Fruit fly (Drosophila melanogaster): ENCODE results near the gene SecS.

The SecS gene

dm6 chr3R:5601044-5601523 is at the start of gene SecS, which contains the start of gene kra:
SecS (plus strand) TSS chr3R:5601433.
kra (minus strand) TSS chr3R:5601136.
- TF ChIP-seq CTCF (optimal IDR thresholded peaks at IDR 0.05) (peak; percentile 23 to 48), CG8478 (optimal IDR thresholded peaks at IDR 0.05) (no peak)

DNA sequence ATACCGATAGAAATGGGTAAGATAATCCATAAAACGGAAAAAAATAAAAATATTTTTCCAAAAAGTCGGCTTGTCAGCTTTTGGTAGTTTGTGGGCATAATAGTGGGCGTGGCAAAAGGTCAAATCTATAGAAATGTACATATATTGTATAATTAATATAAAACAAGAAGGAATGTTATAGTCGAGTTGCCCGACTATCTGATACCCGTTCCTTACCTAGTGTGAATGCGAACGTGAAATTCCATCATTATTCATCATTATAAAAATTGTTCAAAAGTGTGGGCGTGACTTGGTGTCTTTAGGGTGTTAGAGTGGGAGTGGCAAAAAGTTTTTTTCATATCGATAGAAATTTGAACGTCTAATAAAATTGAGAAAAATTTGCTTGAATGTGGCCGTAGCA is 49.6 kb upstream of the SecS start:
- TF ChIP-seq CG8478 (optimal IDR thresholded peaks at IDR 0.05) (no peak), CTCF (optimal IDR thresholded peaks at IDR 0.05) (no peak)

DNA sequence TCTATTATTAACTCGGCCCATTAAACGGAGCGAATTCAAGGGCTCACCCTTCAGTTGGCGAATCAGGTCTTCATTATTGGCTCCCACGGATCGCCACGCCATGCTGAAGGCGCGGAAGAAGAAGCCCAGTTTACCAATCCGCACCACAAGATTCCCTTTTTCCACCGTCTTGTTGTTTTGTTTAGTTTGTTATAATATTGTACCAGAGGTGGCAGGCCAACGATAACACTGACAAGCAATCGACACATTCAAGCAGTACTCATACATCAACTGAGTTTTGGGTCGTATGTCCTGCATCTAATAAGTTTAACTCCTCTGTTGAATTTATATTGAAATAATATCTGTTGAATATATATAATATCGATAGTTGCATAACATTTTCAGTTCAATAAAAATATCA is 47.2 kb upstream of the SecS start, which contains the start of gene Pcmt:
TSS of gene Pcmt (minus strand) at position 235 of the 400 bp plus-strand sequence.
- TF ChIP-seq CG8478 (optimal IDR thresholded peaks at IDR 0.05) (no peak), CTCF (optimal IDR thresholded peaks at IDR 0.05) (no peak)

dm6 chr3R:5554852-5555251 is 46.4 kb upstream of the SecS start, which contains the start of gene Snm1:
Snm1 (plus strand) TSS chr3R:5555084.
- TF ChIP-seq CG8478 (optimal IDR thresholded peaks at IDR 0.05), result no peak
- TF ChIP-seq CTCF (optimal IDR thresholded peaks at IDR 0.05), result no peak

DNA sequence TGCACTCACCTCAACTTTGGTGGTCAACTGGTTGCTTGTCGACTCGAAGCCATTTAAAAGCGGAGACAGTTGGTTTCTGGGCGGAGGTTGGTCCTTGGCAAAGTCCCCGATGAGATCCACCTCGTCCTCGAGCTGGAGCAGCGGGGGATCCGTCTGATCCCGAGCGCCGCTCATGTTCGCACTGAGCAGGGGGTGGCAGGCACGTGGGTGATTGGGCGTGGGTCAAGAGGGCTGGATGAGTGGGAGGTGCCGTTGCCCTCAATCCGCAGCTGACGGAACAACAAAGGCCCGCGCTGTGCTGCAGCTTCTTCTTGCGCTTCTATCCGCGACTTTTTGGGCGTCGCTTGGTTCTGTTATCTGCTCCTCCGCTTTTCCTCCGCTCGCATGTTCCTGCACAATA is 38.3 kb upstream of the SecS start:
- TF ChIP-seq CG8478 (optimal IDR thresholded peaks at IDR 0.05) (no peak), CTCF (optimal IDR thresholded peaks at IDR 0.05) (no peak)

DNA sequence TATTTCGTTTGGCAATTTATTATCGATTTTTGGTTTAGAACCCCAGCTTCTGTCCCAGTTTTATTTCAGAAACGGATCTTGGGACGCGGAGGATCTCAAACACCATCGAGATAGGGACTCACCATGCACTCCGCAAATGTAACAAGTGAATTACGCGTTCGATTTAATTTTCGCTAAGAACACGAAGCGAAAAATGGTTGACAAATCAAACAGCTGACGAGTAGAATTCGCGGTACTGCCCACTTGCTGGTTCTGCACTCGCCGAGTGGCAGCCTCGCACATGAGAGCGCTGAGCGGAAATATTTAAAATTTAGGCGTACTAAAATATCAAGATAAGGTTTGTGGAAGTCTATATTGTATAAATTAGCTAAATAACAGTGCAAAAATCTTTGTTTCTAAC is 37.8 kb upstream of the SecS start, which contains the start of gene Pi4KIIalpha:
TSS of gene Pi4KIIalpha (minus strand) at position 233 of the 400 bp plus-strand sequence.
- TF ChIP-seq CG8478 (optimal IDR thresholded peaks at IDR 0.05) (no peak), CTCF (optimal IDR thresholded peaks at IDR 0.05) (peak in 1 of 2 experiments; percentile 9)

- TF ChIP-seq CG8478 (optimal IDR thresholded peaks at IDR 0.05) (no peak), CTCF (optimal IDR thresholded peaks at IDR 0.05) (peak in 1 of 2 experiments; percentile 9)
Observed at dm6 chr3R:5564775-5565190, 36.5 kb upstream of the SecS start, which contains the start of the genes CG14671 and CG12746. CG14671 (minus strand) TSS chr3R:5564815. CG12746 (plus strand) TSS chr3R:5564865.

DNA sequence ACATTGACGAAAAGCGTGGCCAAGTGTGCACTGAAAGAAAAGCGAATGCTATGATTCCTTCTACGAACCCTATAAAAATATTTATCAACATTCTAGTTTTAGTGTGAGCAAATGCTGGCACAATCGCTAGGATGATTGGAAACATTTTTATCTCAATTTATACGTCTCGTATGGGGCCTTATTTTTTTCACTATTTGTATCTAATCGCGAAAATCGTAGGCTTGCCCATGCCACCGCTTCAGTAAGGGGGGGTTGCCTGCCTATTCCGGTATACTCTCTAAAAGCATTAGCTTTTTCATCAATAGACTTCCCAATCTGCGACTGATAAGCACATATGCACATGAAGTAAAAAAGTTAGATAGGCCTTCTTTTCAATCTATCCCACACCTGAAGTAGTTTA is 35.6 kb upstream of the SecS start:
- TF ChIP-seq CG8478 (optimal IDR thresholded peaks at IDR 0.05) (no peak), CTCF (optimal IDR thresholded peaks at IDR 0.05) (no peak)

dm6 chr3R:5568590-5568989 is 32.6 kb upstream of the SecS start, which contains the start of the genes CG2931 and Rheb:
CG2931 (minus strand) TSS chr3R:5568615.
Rheb (plus strand) TSS chr3R:5568921.
- TF ChIP-seq CG8478 (optimal IDR thresholded peaks at IDR 0.05) (no peak), CTCF (optimal IDR thresholded peaks at IDR 0.05) (no peak)

DNA sequence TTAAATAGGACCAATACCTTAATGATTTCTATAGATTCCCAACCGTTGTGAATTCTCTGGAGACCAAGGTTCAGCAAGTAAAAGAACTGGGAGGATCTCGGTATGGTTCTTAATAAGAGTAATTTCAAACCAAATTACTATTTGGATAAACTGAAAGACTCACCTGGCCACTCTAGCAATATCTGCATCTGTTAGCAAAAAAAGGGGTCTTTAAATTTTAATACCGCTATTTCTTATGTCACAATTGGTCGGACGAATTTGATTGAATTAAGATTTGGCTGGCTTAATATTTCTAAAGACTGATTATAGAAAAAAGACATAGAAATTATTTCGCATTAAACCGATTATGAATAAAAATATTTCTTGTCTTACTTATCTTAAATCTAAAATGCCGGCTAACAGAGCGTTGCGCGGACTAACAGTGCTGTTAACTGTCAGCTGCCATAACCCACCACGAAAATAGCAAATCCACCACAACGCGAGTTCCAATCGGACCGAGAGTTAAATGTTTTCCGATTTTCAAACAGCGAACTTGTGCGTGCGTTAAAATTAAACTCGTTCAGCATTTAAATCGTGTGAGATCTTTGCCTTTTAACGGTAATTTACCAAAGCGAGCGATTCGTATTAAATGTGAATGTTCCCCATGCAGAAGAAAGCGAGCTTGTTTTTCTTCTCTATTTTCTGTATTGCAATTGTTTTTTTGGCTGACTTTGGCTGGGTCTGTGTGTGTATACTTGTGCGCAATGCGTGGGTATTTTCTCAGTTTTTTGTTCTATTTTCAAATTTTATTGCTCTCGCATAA is 30.4 kb upstream of the SecS start, which contains the start of gene CRMP:
TSS of gene CRMP (plus strand) at position 474 of the 802 bp plus-strand sequence.
- no peak for TF ChIP-seq CG8478 (optimal IDR thresholded peaks at IDR 0.05)
- TF ChIP-seq CTCF (optimal IDR thresholded peaks at IDR 0.05), result no peak

DNA sequence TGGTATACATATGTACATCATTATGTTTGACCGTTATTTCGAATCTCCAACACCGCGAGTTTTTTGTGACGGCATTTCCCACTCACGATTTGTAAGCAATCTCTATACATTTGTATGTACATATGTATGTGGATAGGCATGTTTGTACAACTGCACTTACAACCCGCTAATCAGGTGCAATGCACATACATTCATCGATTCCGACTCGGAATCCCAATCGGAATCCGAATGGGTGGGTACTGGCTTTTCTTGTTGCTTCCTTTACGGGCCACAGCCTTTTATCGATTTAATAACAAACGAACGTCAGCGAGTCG is 29.8 kb upstream of the SecS start:
- TF ChIP-seq CG8478 (optimal IDR thresholded peaks at IDR 0.05), result no peak
- no peak for TF ChIP-seq CTCF (optimal IDR thresholded peaks at IDR 0.05)

dm6 chr3R:5571756-5572155 is 29.5 kb upstream of the SecS start:
- TF ChIP-seq CTCF (optimal IDR thresholded peaks at IDR 0.05), result no peak

- no peak for TF ChIP-seq CTCF (optimal IDR thresholded peaks at IDR 0.05)
Observed at dm6 chr3R:5572900-5573665, 28.1 kb upstream of the SecS start.

DNA sequence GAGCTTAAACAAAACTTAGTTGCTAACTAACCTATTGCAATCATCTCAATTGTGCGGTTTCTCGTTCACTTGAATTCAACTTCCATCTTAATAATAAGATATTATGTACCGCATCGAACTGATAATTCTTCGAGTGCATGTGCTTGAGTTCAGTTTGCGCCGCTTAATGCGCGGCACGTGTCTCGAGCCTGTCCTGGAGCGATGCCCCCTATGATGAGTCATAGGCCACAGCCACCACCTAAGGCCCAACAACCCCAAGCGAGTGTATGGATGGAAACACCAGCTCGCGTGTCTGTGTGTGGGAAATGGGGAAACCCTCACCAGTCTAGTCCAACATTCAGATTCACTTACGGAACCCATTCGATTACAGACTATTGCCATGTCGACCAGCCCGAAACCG is 27.4 kb upstream of the SecS start:
- TF ChIP-seq CTCF (optimal IDR thresholded peaks at IDR 0.05), result no peak
- TF ChIP-seq CG8478 (optimal IDR thresholded peaks at IDR 0.05), result no peak

DNA sequence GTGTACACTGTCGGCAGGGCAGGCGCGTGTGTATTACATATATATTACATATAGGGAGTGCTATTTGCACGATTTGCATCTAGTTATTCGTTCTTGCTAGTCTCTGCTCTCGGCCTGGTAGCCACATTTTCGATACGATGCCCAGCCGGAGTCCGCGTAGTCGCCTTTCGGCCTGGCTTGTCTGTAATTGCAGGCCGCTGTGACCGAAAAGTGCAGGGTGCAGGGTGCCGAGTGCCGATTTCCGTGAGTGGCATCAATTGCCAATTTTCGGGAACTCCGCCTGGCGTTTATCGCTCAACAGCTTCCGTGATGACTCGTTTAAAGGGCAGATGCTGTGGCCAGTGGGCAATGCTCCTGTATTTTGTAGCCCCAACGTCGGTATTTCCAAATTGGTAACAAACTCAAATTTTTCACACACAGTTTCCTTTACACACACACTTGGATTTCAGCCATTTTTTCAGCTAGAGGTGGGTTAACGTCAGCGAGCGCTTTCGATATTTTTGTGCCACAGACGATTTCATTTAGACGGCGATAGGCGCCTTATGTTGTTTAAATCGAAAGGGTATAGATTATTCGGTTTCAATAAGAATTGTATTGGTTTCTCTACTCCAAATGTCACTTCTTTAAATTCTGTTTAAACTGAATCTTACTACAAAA is 13.2 kb upstream of the SecS start, which contains the start of gene CG2926:
TSS of gene CG2926 (minus strand) at position 518 of the 657 bp plus-strand sequence.
- no peak for TF ChIP-seq CG8478 (optimal IDR thresholded peaks at IDR 0.05)
- peak in 1 of 2 experiments; percentile 20 for TF ChIP-seq CTCF (optimal IDR thresholded peaks at IDR 0.05)

All from S2 (cell line).